Worm (Caenorhabditis elegans) whole organism, L2 larva: ENCODE measurements around the gene F07E5.7.

Experiments used
- Y55F3AM.14 ChIP-seq: fragments of 200-800 bp; sonication (Bioruptor generic); optimal IDR thresholded peaks from 2 replicates; lab custom pipeline; 2018; ENCODE audit warnings: mild to moderate bottlenecking, missing genetic modification characterization, missing compliant biosample characterization
- aly-2 ChIP-seq: fragments of 150-350 bp; optimal IDR thresholded peaks from 2 replicates; lab custom pipeline; 2014; ENCODE audit warnings: missing biosample characterization, missing genetic modification characterization
- unc-62 ChIP-seq: fragments of 150-350 bp; optimal IDR thresholded peaks from 2 replicates; lab custom pipeline; 2014; ENCODE audit warnings: missing biosample characterization, missing genetic modification reagents, missing genetic modification characterization

DNA sequence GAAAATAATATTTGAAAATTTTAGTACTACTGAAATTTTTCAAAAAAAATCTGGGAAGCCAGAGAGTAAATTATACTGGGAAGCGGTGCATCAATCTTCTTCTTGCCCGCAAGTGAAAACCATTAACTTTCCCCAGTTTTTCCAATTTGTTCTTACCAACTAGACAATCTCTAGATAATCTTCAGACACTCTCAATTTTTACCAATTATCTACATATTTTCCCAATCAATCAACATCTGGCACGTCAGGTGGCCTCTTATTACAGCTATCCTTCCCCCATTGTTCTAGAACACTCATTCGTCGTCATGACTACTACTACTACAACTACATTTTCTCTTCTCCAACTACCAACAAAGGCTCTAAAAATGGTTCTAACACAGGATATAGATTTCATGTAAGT, 6.8 kb downstream of the F07E5.7 start, which contains the start of gene fbxb-6:
- TF ChIP-seq Y55F3AM.14 (GFP tag; lab: Kevin White, UChicago), result no peak
- TF ChIP-seq aly-2 (tag; lab: Kevin White, UChicago), result no peak
- no peak for TF ChIP-seq unc-62 (GFP tag; lab: Kevin White, UChicago)
